Worm (Caenorhabditis elegans) whole organism, late embryonic: ENCODE data around the gene txt-1.

Experiments
- C08G9.2 ChIP-seq: sonication (generic microtip); optimal IDR thresholded peaks from 2 replicates; lab custom pipeline; 2016; ENCODE audit warnings: mild to moderate bottlenecking, missing genetic modification characterization, moderate library complexity, missing compliant biosample characterization
- K02D7.2 ChIP-seq: sonication (generic microtip); optimal IDR thresholded peaks from 2 replicates; lab custom pipeline; 2017; ENCODE audit warnings: mild to moderate bottlenecking, missing genetic modification characterization, missing compliant biosample characterization
- Y22D7AL.16 ChIP-seq: sonication (generic microtip); optimal IDR thresholded peaks from 2 replicates; lab custom pipeline; 2016; ENCODE audit warnings: missing genetic modification characterization, missing compliant biosample characterization
- ahr-1 ChIP-seq: sonication (generic microtip); optimal IDR thresholded peaks from 2 replicates; lab custom pipeline; 2016; ENCODE audit warnings: missing genetic modification characterization, missing compliant biosample characterization
- ceh-14 ChIP-seq: sonication (generic microtip); optimal IDR thresholded peaks from 2 replicates; lab custom pipeline; 2016; ENCODE audit warnings: missing genotype, missing genetic modification characterization, missing compliant biosample characterization
- ceh-18 ChIP-seq: sonication (generic microtip); optimal IDR thresholded peaks from 2 replicates; lab custom pipeline; 2016; ENCODE audit warnings: missing genetic modification characterization, missing compliant biosample characterization
- ceh-2 ChIP-seq: sonication (generic microtip); optimal IDR thresholded peaks from 2 replicates; lab custom pipeline; 2016; ENCODE audit warnings: missing genotype, missing genetic modification characterization, missing compliant biosample characterization
- ceh-22 ChIP-seq: sonication (generic microtip); optimal IDR thresholded peaks from 2 replicates; lab custom pipeline; 2017; ENCODE audit warnings: missing biosample characterization, missing genetic modification characterization
- ceh-24 ChIP-seq: sonication (generic microtip); optimal IDR thresholded peaks from 2 replicates; lab custom pipeline; 2016; ENCODE audit warnings: mild to moderate bottlenecking, missing genetic modification characterization, missing compliant biosample characterization
- ceh-30 ChIP-seq: fragments of 150-350 bp; optimal IDR thresholded peaks from 2 replicates; lab custom pipeline; 2014; ENCODE audit warnings: missing biosample characterization, missing genetic modification characterization
- ceh-31 ChIP-seq: sonication (generic microtip); optimal IDR thresholded peaks from 2 replicates; lab custom pipeline; 2016; ENCODE audit warnings: missing genetic modification characterization, missing compliant biosample characterization
- ceh-34 ChIP-seq: sonication (generic microtip); optimal IDR thresholded peaks from 2 replicates; lab custom pipeline; 2016; ENCODE audit warnings: mild to moderate bottlenecking, missing genetic modification characterization, missing compliant biosample characterization
- ceh-48 ChIP-seq: sonication (generic microtip); optimal IDR thresholded peaks from 2 replicates; lab custom pipeline; 2016; ENCODE audit warnings: missing genetic modification characterization, inconsistent platforms, missing compliant biosample characterization
- che-1 ChIP-seq: sonication (generic microtip); optimal IDR thresholded peaks from 2 replicates; lab custom pipeline; 2016; ENCODE audit warnings: mild to moderate bottlenecking, missing genetic modification characterization, missing compliant biosample characterization
- dve-1 ChIP-seq: sonication (generic microtip); optimal IDR thresholded peaks from 2 replicates; lab custom pipeline; 2017; ENCODE audit warnings: antibody characterized with exemption, mild to moderate bottlenecking, missing genetic modification characterization, missing compliant biosample characterization
- elt-2 ChIP-seq: sonication (generic microtip); optimal IDR thresholded peaks from 2 replicates; lab custom pipeline; 2016; ENCODE audit warnings: missing genetic modification reagents, missing genetic modification characterization, missing compliant biosample characterization
- elt-4 ChIP-seq: sonication (generic microtip); optimal IDR thresholded peaks from 2 replicates; lab custom pipeline; 2016; ENCODE audit warnings: missing genetic modification characterization, missing compliant biosample characterization
- ets-4 ChIP-seq: sonication (generic microtip); optimal IDR thresholded peaks from 2 replicates; lab custom pipeline; 2016; ENCODE audit warnings: missing genetic modification characterization, missing compliant biosample characterization
- fkh-10 ChIP-seq: fragments of 150-350 bp; optimal IDR thresholded peaks from 2 replicates; lab custom pipeline; 2014; ENCODE audit warnings: missing biosample characterization, missing genetic modification reagents, missing genetic modification characterization
- fkh-6 ChIP-seq: sonication (generic microtip); optimal IDR thresholded peaks from 2 replicates; lab custom pipeline; 2016; ENCODE audit warnings: missing genetic modification characterization, missing compliant biosample characterization
- gmeb-2 ChIP-seq: sonication (generic microtip); optimal IDR thresholded peaks from 2 replicates; lab custom pipeline; 2016; ENCODE audit warnings: missing genetic modification characterization, inconsistent platforms, missing compliant biosample characterization
- hlh-15 ChIP-seq: sonication (generic microtip); optimal IDR thresholded peaks from 2 replicates; lab custom pipeline; 2016; ENCODE audit warnings: missing genetic modification characterization, missing compliant biosample characterization
- lin-11 ChIP-seq: fragments of 200-800 bp; sonication (Bioruptor generic); optimal IDR thresholded peaks from 2 replicates; lab custom pipeline; 2018; ENCODE audit warnings: mild to moderate bottlenecking, missing genetic modification characterization, missing compliant biosample characterization
- madf-2 ChIP-seq: sonication (generic microtip); optimal IDR thresholded peaks from 2 replicates; lab custom pipeline; 2017; ENCODE audit warnings: missing genetic modification characterization, missing compliant biosample characterization
- mec-3 ChIP-seq: sonication (generic microtip); optimal IDR thresholded peaks from 2 replicates; lab custom pipeline; 2016; ENCODE audit warnings: borderline replicate concordance, missing genetic modification characterization, missing compliant biosample characterization
- nfya-1 ChIP-seq: sonication (generic microtip); optimal IDR thresholded peaks from 2 replicates; lab custom pipeline; 2017; ENCODE audit warnings: missing genetic modification characterization, mild to moderate bottlenecking, missing compliant biosample characterization, antibody characterized with exemption, moderate library complexity
- npax-4 ChIP-seq: sonication (generic microtip); optimal IDR thresholded peaks from 2 replicates; lab custom pipeline; 2016; ENCODE audit warnings: missing genetic modification characterization, missing compliant biosample characterization
- pat-9 ChIP-seq: fragments of 200-800 bp; sonication (Bioruptor generic); optimal IDR thresholded peaks from 2 replicates; lab custom pipeline; 2018; ENCODE audit warnings: mild to moderate bottlenecking, missing genetic modification characterization, moderate library complexity, missing compliant biosample characterization
- pax-1 ChIP-seq: fragments of 150-350 bp; optimal IDR thresholded peaks from 2 replicates; lab custom pipeline; 2014; ENCODE audit warnings: missing biosample characterization, missing genetic modification characterization
- pha-4 ChIP-seq: fragments of 150-350 bp; optimal IDR thresholded peaks from 2 replicates; lab custom pipeline; 2018; ENCODE audit warnings: missing biosample characterization, missing genetic modification reagents, missing genetic modification characterization
- pqm-1 ChIP-seq: sonication (generic microtip); optimal IDR thresholded peaks from 2 replicates; lab custom pipeline; 2016; ENCODE audit warnings: missing genetic modification characterization, missing compliant biosample characterization
- ref-2 ChIP-seq: sonication (generic microtip); optimal IDR thresholded peaks from 2 replicates; lab custom pipeline; 2016; ENCODE audit warnings: missing genetic modification characterization, missing compliant biosample characterization
- rnt-1 ChIP-seq: sonication (generic microtip); optimal IDR thresholded peaks from 2 replicates; lab custom pipeline; 2016; ENCODE audit warnings: missing genetic modification characterization, missing compliant biosample characterization
- sox-2 ChIP-seq: fragments of 200-800 bp; sonication (Bioruptor generic); IDR thresholded peaks from 2 replicates; pipeline ENCODE4 v1.3.6; 2022; ENCODE audit warnings: missing genetic modification reagents, missing genetic modification characterization, missing compliant biosample characterization
- sox-4 ChIP-seq: sonication (generic microtip); optimal IDR thresholded peaks from 2 replicates; lab custom pipeline; 2017; ENCODE audit warnings: mild to moderate bottlenecking, missing genetic modification characterization, inconsistent platforms, missing compliant biosample characterization
- syd-9 ChIP-seq: sonication (generic microtip); optimal IDR thresholded peaks from 2 replicates; lab custom pipeline; 2016; ENCODE audit warnings: mild to moderate bottlenecking, missing genetic modification characterization, moderate library complexity, missing compliant biosample characterization
- tbx-2 ChIP-seq: sonication (generic microtip); optimal IDR thresholded peaks from 2 replicates; lab custom pipeline; 2016; ENCODE audit warnings: missing genetic modification characterization, missing compliant biosample characterization
- tbx-7 ChIP-seq: sonication (generic microtip); optimal IDR thresholded peaks from 2 replicates; lab custom pipeline; 2016; ENCODE audit warnings: missing genotype, missing genetic modification characterization, missing compliant biosample characterization
- ttx-3 ChIP-seq: sonication (generic microtip); optimal IDR thresholded peaks from 2 replicates; lab custom pipeline; 2016; ENCODE audit warnings: missing genetic modification reagents, missing genetic modification characterization, missing compliant biosample characterization
- unc-3 ChIP-seq, 2 experiments: fragments of 200-800 bp in 1 of 2; sonication (Bioruptor generic) in 1 of 2; sonication (generic microtip) in 1 of 2; conservative IDR thresholded peaks in 1 of 2; optimal IDR thresholded peaks in 1 of 2; 2 replicates each; pipeline versions ENCODE4 v1.3.6 to Lab custom; 2016 to 2022; ENCODE audit warnings: missing compliant biosample characterization in 2 of 2, missing genetic modification characterization in 2 of 2, missing genetic modification reagents in 1 of 2
- unc-42 ChIP-seq: sonication (generic microtip); optimal IDR thresholded peaks from 2 replicates; lab custom pipeline; 2016; ENCODE audit warnings: missing genotype, missing genetic modification characterization, missing compliant biosample characterization
- unc-86 ChIP-seq: sonication (generic microtip); optimal IDR thresholded peaks from 2 replicates; lab custom pipeline; 2016; ENCODE audit warnings: missing genetic modification characterization, missing compliant biosample characterization
- zip-5 ChIP-seq: sonication (generic microtip); optimal IDR thresholded peaks from 2 replicates; lab custom pipeline; 2016; ENCODE audit warnings: missing genetic modification characterization, missing compliant biosample characterization
- ztf-16 ChIP-seq: sonication (generic microtip); optimal IDR thresholded peaks from 2 replicates; lab custom pipeline; 2017; ENCODE audit warnings: missing genetic modification characterization, missing compliant biosample characterization

Gene txt-1

DNA sequence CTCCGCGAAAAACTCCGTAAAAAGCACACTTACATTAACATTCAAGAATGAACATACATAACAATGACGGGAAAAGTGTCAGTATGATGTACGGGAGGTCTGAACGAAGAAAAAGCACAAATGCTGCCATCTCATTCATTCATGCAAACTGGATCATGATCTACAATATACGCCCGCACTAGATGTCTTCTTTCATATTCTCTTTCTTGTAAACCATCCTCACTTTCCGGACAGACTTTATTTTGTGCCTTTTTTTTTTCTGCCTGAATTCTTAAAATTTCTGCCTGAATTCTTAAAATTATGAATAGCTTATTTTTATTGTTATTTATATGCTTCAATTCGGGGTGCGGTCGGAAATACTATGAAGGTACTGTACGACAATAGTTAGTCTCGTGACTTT is 29.2 kb downstream of the txt-1 start, which contains the start of gene K10B4.1:
TSS of gene K10B4.1 (plus strand) at position 301 of the 400 bp plus-strand sequence.
- TF ChIP-seq unc-42 (tag; lab: Kevin White, UChicago) = no peak
- no peak for TF ChIP-seq pax-1 (tag; lab: Kevin White, UChicago)
- TF ChIP-seq ahr-1 (tag; lab: Kevin White, UChicago) = no peak
- TF ChIP-seq K02D7.2 (tag; lab: Kevin White, UChicago) = no peak

ce11 chrII:146933-147332 is 40.9 kb downstream of the txt-1 start, which contains the start of gene T25D3.4:
Gene T25D3.4 (plus strand): TSS chrII:147233.
- TF ChIP-seq ztf-16 (tag; lab: Kevin White, UChicago) (no peak), fkh-10 (no peak), nfya-1 (no peak), che-1 (no peak), elt-4 (tag; lab: Kevin White, UChicago) (no peak), rnt-1 (no peak), pat-9 (tag; lab: Kevin White, UChicago) (no peak), ceh-22 (tag; lab: Kevin White, UChicago) (no peak), unc-86 (tag; lab: Kevin White, UChicago) (no peak), ceh-2 (tag; lab: Kevin White, UChicago) (no peak), ceh-48 (tag; lab: Kevin White, UChicago) (no peak)
- TF ChIP-seq, all 69 proteins: peak for 0

- TF ChIP-seq ceh-24 (tag; lab: Kevin White, UChicago) (no peak), fkh-6 (tag; lab: Kevin White, UChicago) (no peak), tbx-7 (no peak), Y22D7AL.16 (tag; lab: Kevin White, UChicago) (no peak), ceh-30 (tag; lab: Kevin White, UChicago) (no peak), syd-9 (tag; lab: Kevin White, UChicago) (no peak), gmeb-2 (tag; lab: Kevin White, UChicago) (no peak), ttx-3 (tag; lab: Kevin White, UChicago) (no peak)
- TF ChIP-seq, all 69 proteins: peak for 0
Measured at ce11 chrII:151495-151894, 45.5 kb downstream of the txt-1 start.

DNA sequence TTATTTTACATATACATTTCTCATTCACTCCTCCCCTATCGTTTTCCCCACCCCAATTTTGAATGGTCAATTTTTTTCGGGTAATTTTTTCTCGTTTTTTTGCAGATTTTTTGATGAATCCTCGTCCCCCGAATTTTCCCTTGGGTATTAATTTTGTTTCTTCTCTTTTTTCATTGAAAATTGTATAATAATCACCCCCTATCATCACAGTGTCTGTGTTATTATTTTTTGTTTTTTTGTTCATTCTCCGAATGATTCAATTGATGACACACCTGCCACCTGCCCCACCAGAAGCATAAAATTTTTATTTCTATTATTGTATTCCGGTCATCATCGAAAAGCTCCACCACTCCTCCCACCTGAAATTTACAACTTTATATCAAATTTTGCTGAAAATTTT is 46.3 kb downstream of the txt-1 start, which contains the start of gene T25D3.3:
TSS of gene T25D3.3 (plus strand) at position 301 of the 400 bp plus-strand sequence.
- no peak for TF ChIP-seq K02D7.2 (tag; lab: Kevin White, UChicago)
- TF ChIP-seq rnt-1 = no peak
- no peak for TF ChIP-seq unc-3 (GFP tag; conservative IDR thresholded peaks at IDR 0.05; lab: Robert Waterston, UW)
- TF ChIP-seq unc-3 (tag; optimal IDR thresholded peaks at IDR 0.05; lab: Kevin White, UChicago) = no peak
- TF ChIP-seq pha-4 = no peak
- no peak for TF ChIP-seq ref-2 (tag; lab: Kevin White, UChicago)
- TF ChIP-seq npax-4 (tag; lab: Kevin White, UChicago) = no peak
- TF ChIP-seq pax-1 (tag; lab: Kevin White, UChicago) = no peak
- TF ChIP-seq elt-4 (tag; lab: Kevin White, UChicago) = no peak
- no peak for TF ChIP-seq elt-2 (tag; lab: Kevin White, UChicago)
- TF ChIP-seq gmeb-2 (tag; lab: Kevin White, UChicago) = no peak
- no peak for TF ChIP-seq dve-1 (tag; lab: Kevin White, UChicago)
- no peak for TF ChIP-seq ceh-48 (tag; lab: Kevin White, UChicago)
- TF ChIP-seq sox-2 (GFP tag; lab: Robert Waterston, UW) = no peak
- no peak for TF ChIP-seq mec-3 (tag; lab: Kevin White, UChicago)
- TF ChIP-seq unc-42 (tag; lab: Kevin White, UChicago) = no peak
- no peak for TF ChIP-seq ceh-24 (tag; lab: Kevin White, UChicago)
- TF ChIP-seq sox-4 (tag; lab: Kevin White, UChicago) = no peak
- TF ChIP-seq Y22D7AL.16 (tag; lab: Kevin White, UChicago) = no peak
- no peak for TF ChIP-seq ets-4 (tag; lab: Kevin White, UChicago)

DNA sequence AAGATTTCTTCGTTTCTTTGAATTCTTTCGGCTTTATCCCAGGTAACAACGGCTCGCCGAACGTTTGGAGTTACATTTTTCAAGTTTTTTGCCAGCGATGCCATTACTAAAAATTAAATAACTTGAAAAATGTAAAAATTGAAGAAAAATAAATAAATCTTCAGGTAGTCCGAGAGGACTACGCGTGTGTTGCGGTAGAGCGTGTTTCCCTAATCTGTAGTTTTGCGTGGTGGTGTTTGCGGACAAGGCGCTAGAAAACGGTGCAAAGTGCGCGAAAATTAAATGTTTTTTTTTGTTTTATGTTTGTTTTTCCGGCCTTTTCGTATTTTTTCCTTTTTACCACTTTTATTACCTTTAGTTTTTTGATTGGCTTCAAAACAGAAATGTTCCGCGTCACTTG is 49.9 kb downstream of the txt-1 start, which contains the start of gene mrpl-28:
TSS of gene mrpl-28 (minus strand) at position 106 of the 400 bp plus-strand sequence.
- TF ChIP-seq zip-5 (no peak), C08G9.2 (tag; lab: Kevin White, UChicago) (peak; percentile 46), ceh-31 (peak; percentile 51), hlh-15 (tag; lab: Kevin White, UChicago) (no peak), ceh-34 (tag; lab: Kevin White, UChicago) (peak; percentile 25), ets-4 (tag; lab: Kevin White, UChicago) (peak; percentile 50), dve-1 (tag; lab: Kevin White, UChicago) (peak; percentile 57), elt-2 (tag; lab: Kevin White, UChicago) (peak; percentile 63), unc-42 (tag; lab: Kevin White, UChicago) (peak; percentile 69), pqm-1 (tag; lab: Kevin White, UChicago) (peak; percentile 43), madf-2 (tag; lab: Kevin White, UChicago) (no peak), lin-11 (tag; lab: Kevin White, UChicago) (no peak), ttx-3 (tag; lab: Kevin White, UChicago) (no peak), ceh-18 (tag; lab: Kevin White, UChicago) (peak; percentile 52), ceh-14 (tag; lab: Kevin White, UChicago) (no peak), che-1 (no peak), tbx-2 (tag; lab: Kevin White, UChicago) (peak; percentile 40), nfya-1 (peak; percentile 66)
